Worm (Caenorhabditis elegans) whole organism, L2 larva: ENCODE data around the gene nhr-241.

Experiments
- ama-1 ChIP-seq: fragments of 150-350 bp; optimal IDR thresholded peaks from 2 replicates; lab custom pipeline; 2018; ENCODE audit warnings: inconsistent platforms
- blmp-1 ChIP-seq: sonication (generic microtip); optimal IDR thresholded peaks from 2 replicates; lab custom pipeline; 2017; ENCODE audit warnings: missing genetic modification characterization, mild to moderate bottlenecking, missing compliant biosample characterization, antibody characterized with exemption, moderate library complexity; ENCODE audit not compliant: insufficient read depth
- skn-1 ChIP-seq: sonication (generic microtip); optimal IDR thresholded peaks from 2 replicates; lab custom pipeline; 2017; ENCODE audit warnings: missing biosample characterization, missing genetic modification characterization

DNA sequence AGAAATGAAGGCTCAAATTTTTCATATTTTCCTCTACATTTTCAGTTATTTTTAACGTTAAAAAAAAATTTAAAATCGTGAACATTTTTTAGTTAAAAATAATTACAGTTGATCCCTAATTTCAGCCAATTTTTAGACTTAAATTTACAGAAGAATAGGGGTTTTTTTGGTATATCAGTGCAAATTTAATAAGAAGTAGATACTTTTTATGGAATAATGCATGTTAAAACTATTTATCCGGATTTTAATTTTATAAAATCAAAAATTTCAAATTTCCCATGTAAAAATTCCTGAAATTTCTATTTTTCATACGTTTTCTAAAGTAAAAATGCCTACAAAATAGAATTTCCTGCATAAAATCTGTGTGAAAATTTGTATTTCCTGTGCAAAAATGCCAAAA, 24.8 kb downstream of the nhr-241 start:
- TF ChIP-seq blmp-1 (no peak), skn-1 (tag; lab: Kevin White, UChicago) (no peak), ama-1 (lab: Kevin White, UChicago) (no peak)
